Worm (Caenorhabditis elegans): ENCODE measurements around the gene lec-3.

lec-3 gene

ce11 chrII:10014384-10014783, 23.5 kb downstream of the lec-3 start:
- no peak for TF ChIP-seq zip-8 (tag; optimal IDR thresholded peaks at IDR 0.05)
- TF ChIP-seq M03D4.4 (tag; optimal IDR thresholded peaks at IDR 0.05) = no peak
- no peak for TF ChIP-seq ham-2 (GFP tag; optimal IDR thresholded peaks at IDR 0.05)

ce11 chrII:10016013-10016412, 25.1 kb downstream of the lec-3 start, which contains the start of gene lec-2:
Gene lec-2, minus strand, starts transcription at chrII:10016183.
- TF ChIP-seq hlh-1 (tag; optimal IDR thresholded peaks at IDR 0.05) = no peak
- TF ChIP-seq snpc-4 (tag; optimal IDR thresholded peaks at IDR 0.05) = no peak
- TF ChIP-seq lin-32 (GFP tag; optimal IDR thresholded peaks at IDR 0.05) = no peak
- no peak for TF ChIP-seq nhr-12 (tag; optimal IDR thresholded peaks at IDR 0.05)
- TF ChIP-seq flh-1 (GFP tag; optimal IDR thresholded peaks at IDR 0.05) = no peak
- TF ChIP-seq blmp-1 (tag; optimal IDR thresholded peaks at IDR 0.05) = no peak
- TF ChIP-seq unc-120 (tag; optimal IDR thresholded peaks at IDR 0.05; ENCODE audit: poor library complexity, severe bottlenecking) = no peak
- TF ChIP-seq elt-3 (tag; optimal IDR thresholded peaks at IDR 0.05) = no peak
- TF ChIP-seq M03D4.4 (tag; optimal IDR thresholded peaks at IDR 0.05) = no peak
- TF ChIP-seq tbx-8 (GFP tag; optimal IDR thresholded peaks at IDR 0.05) = no peak
- no peak for TF ChIP-seq nhr-2 (tag; optimal IDR thresholded peaks at IDR 0.05)
- no peak for TF ChIP-seq nhr-237 (tag; optimal IDR thresholded peaks at IDR 0.05)
- TF ChIP-seq ceh-83 (GFP tag; optimal IDR thresholded peaks at IDR 0.05) = no peak

ce11 chrII:10017528-10017927, 26.6 kb downstream of the lec-3 start:
- TF ChIP-seq flh-1 (GFP tag; optimal IDR thresholded peaks at IDR 0.05) (no peak), nhr-28 (tag; optimal IDR thresholded peaks at IDR 0.05) (no peak), lin-13 (tag; optimal IDR thresholded peaks at IDR 0.05) (no peak), elt-3 (tag; optimal IDR thresholded peaks at IDR 0.05) (no peak), ceh-83 (GFP tag; optimal IDR thresholded peaks at IDR 0.05) (no peak), cnd-1 (tag; optimal IDR thresholded peaks at IDR 0.05) (no peak), lsy-2 (tag; optimal IDR thresholded peaks at IDR 0.05) (no peak), elt-1 (tag; optimal IDR thresholded peaks at IDR 0.05; ENCODE audit: borderline replicate concordance, insufficient read depth) (no peak), ham-2 (GFP tag; optimal IDR thresholded peaks at IDR 0.05) (no peak), nhr-237 (tag; optimal IDR thresholded peaks at IDR 0.05) (no peak), tbx-8 (GFP tag; optimal IDR thresholded peaks at IDR 0.05) (no peak), pha-4 (tag; optimal IDR thresholded peaks at IDR 0.05) (no peak), ces-1 (GFP tag; optimal IDR thresholded peaks at IDR 0.05) (no peak), nhr-76 (tag; optimal IDR thresholded peaks at IDR 0.05) (no peak), M03D4.4 (tag; optimal IDR thresholded peaks at IDR 0.05) (no peak), ceh-43 (GFP tag; optimal IDR thresholded peaks at IDR 0.05) (no peak), drap-1 (GFP tag; optimal IDR thresholded peaks at IDR 0.05) (no peak), hlh-1 (tag; optimal IDR thresholded peaks at IDR 0.05) (no peak), ztf-11 (tag; optimal IDR thresholded peaks at IDR 0.05) (no peak), mab-5 (tag; optimal IDR thresholded peaks at IDR 0.05) (no peak)

ce11 chrII:10019669-10020068, 28.8 kb downstream of the lec-3 start:
- TF ChIP-seq nhr-237 (tag; optimal IDR thresholded peaks at IDR 0.05) = no peak
- no peak for TF ChIP-seq nhr-28 (tag; optimal IDR thresholded peaks at IDR 0.05)
- TF ChIP-seq bed-3 (GFP tag; optimal IDR thresholded peaks at IDR 0.05) = no peak
- TF ChIP-seq lin-13 (tag; optimal IDR thresholded peaks at IDR 0.05) = no peak
- TF ChIP-seq unc-62 (GFP tag; optimal IDR thresholded peaks at IDR 0.05) = no peak
- TF ChIP-seq M03D4.4 (tag; optimal IDR thresholded peaks at IDR 0.05) = no peak
- TF ChIP-seq ceh-39 (tag; optimal IDR thresholded peaks at IDR 0.05) = no peak
- no peak for TF ChIP-seq mab-5 (tag; optimal IDR thresholded peaks at IDR 0.05)
- no peak for TF ChIP-seq sptf-1 (tag; optimal IDR thresholded peaks at IDR 0.05)
- no peak for TF ChIP-seq ces-1 (GFP tag; optimal IDR thresholded peaks at IDR 0.05)
- no peak for TF ChIP-seq ztf-11 (tag; optimal IDR thresholded peaks at IDR 0.05)
- no peak for TF ChIP-seq ceh-43 (GFP tag; optimal IDR thresholded peaks at IDR 0.05)
- TF ChIP-seq elt-3 (tag; optimal IDR thresholded peaks at IDR 0.05) = no peak
- TF ChIP-seq mls-2 (tag; optimal IDR thresholded peaks at IDR 0.05) = no peak
- TF ChIP-seq blmp-1 (tag; optimal IDR thresholded peaks at IDR 0.05) = no peak
- TF ChIP-seq hlh-1 (tag; optimal IDR thresholded peaks at IDR 0.05) = no peak
- TF ChIP-seq cnd-1 (tag; optimal IDR thresholded peaks at IDR 0.05) = no peak
- TF ChIP-seq mep-1 (tag; optimal IDR thresholded peaks at IDR 0.05) = no peak

ce11 chrII:10021749-10022148, 30.8 kb downstream of the lec-3 start:
- TF ChIP-seq ceh-43 (GFP tag; optimal IDR thresholded peaks at IDR 0.05) (no peak), sem-2 (GFP tag; optimal IDR thresholded peaks at IDR 0.05) (no peak), lsy-2 (tag; optimal IDR thresholded peaks at IDR 0.05) (no peak), mls-2 (tag; optimal IDR thresholded peaks at IDR 0.05) (no peak), nhr-28 (tag; optimal IDR thresholded peaks at IDR 0.05) (no peak), bed-3 (GFP tag; optimal IDR thresholded peaks at IDR 0.05) (no peak), M03D4.4 (tag; optimal IDR thresholded peaks at IDR 0.05) (no peak), lin-32 (GFP tag; optimal IDR thresholded peaks at IDR 0.05) (no peak), ztf-11 (tag; optimal IDR thresholded peaks at IDR 0.05) (no peak), unc-120 (tag; optimal IDR thresholded peaks at IDR 0.05; ENCODE audit: poor library complexity, severe bottlenecking) (no peak), lin-13 (tag; optimal IDR thresholded peaks at IDR 0.05) (no peak), snpc-4 (tag; optimal IDR thresholded peaks at IDR 0.05) (no peak), ces-1 (GFP tag; optimal IDR thresholded peaks at IDR 0.05) (no peak), ham-2 (GFP tag; optimal IDR thresholded peaks at IDR 0.05) (no peak), drap-1 (GFP tag; optimal IDR thresholded peaks at IDR 0.05) (no peak), cnd-1 (tag; optimal IDR thresholded peaks at IDR 0.05) (no peak), nhr-2 (tag; optimal IDR thresholded peaks at IDR 0.05) (no peak), ceh-83 (GFP tag; optimal IDR thresholded peaks at IDR 0.05) (no peak), sptf-1 (tag; optimal IDR thresholded peaks at IDR 0.05) (no peak)

All from whole organism, mixed stage, embryonic.